Fruit fly (Drosophila melanogaster) Kc167 (cell line): ENCODE data around the gene CG10019.

Experiments
- Myc ChIP-seq: fragments of >200 bp; optimal IDR thresholded peaks from 2 replicates; lab custom pipeline; 2017; ENCODE audit warnings: missing external identifiers
- Sin3A ChIP-seq: fragments of >200 bp; optimal IDR thresholded peaks from 2 replicates; lab custom pipeline; 2018; ENCODE audit warnings: missing external identifiers
- h ChIP-seq: fragments of >200 bp; optimal IDR thresholded peaks from 3 replicates; lab custom pipeline; 2018; ENCODE audit warnings: missing external identifiers
- insv ChIP-seq: fragments of >200 bp; optimal IDR thresholded peaks from 3 replicates; lab custom pipeline; 2018; ENCODE audit warnings: missing external identifiers
- psq ChIP-seq: fragments of >200 bp; optimal IDR thresholded peaks from 2 replicates; lab custom pipeline; 2017; ENCODE audit warnings: missing external identifiers
- ttk ChIP-seq: sonication (Bioruptor generic); optimal IDR thresholded peaks from 2 replicates; lab custom pipeline; 2017; ENCODE audit warnings: missing external identifiers

CG10019 gene

dm6 chr2L:3698992-3699514, 31.2 kb upstream of the CG10019 start, which contains the start of the genes CG10031 and CG42464:
Gene CG10031 (minus strand): TSS chr2L:3699092.
Gene CG42464 (plus strand): TSS chr2L:3699464.
- TF ChIP-seq h (lab: Kevin White, UChicago) (no peak), Myc (lab: Kevin White, UChicago) (no peak), insv (lab: Kevin White, UChicago) (no peak)

DNA sequence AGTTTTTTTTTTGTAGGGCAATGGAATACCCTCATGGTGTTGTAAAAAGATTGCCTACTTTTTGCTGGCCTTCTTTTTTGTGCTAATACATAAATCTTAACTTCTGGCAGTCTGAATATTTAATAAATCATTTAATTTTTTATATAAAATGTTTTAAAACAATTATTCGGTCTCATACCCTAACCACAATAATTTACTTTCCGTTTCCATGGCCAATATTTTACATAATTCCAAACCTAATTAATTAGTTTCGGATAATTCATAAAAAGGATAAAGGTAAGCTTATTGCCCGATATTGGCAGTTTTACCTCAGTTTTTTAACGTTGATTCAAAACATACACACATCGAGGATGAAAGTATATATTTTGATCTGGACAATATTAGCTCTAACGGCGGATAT, 30.4 kb upstream of the CG10019 start, which contains the start of gene CG42465:
Gene CG42465 (plus strand): TSS at position 301 of the 400 bp plus-strand sequence.
- no peak for TF ChIP-seq insv (lab: Kevin White, UChicago)
- TF ChIP-seq psq (lab: Kevin White, UChicago), result no peak
- TF ChIP-seq h (lab: Kevin White, UChicago), result no peak
- TF ChIP-seq ttk (lab: Kevin White, UChicago), result no peak
- TF ChIP-seq Myc (lab: Kevin White, UChicago), result no peak
- no peak for TF ChIP-seq Sin3A (lab: Kevin White, UChicago)

- no peak for TF ChIP-seq insv (lab: Kevin White, UChicago)
- no peak for TF ChIP-seq Sin3A (lab: Kevin White, UChicago)
- no peak for TF ChIP-seq ttk (lab: Kevin White, UChicago)
- no peak for TF ChIP-seq Myc (lab: Kevin White, UChicago)
- TF ChIP-seq h (lab: Kevin White, UChicago), result no peak
- no peak for TF ChIP-seq psq (lab: Kevin White, UChicago)
Observed at dm6 chr2L:3700374-3700773, 29.9 kb upstream of the CG10019 start, which contains the start of gene Sfp24C1. Gene Sfp24C1 (plus strand): TSS chr2L:3700674.

DNA sequence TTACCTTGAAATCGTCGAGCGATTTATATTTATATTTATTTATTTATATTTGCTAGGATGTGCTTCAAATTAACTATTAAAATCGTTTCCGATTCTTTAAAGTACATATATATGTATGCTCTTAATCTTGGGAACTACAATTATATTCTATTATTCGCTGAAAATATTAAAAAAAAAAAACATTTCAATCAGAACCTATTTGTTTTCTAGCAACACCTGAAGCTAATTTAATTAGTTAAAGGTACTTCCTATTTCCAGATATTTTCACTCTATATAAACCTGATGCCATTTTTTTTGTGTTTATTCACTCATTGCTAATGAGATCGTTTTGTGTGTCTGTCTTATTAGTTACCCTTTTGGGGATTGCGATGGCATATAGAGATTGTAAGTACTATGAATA, 29.3 kb upstream of the CG10019 start, which contains the start of gene CG42467:
Gene CG42467 (plus strand): TSS at position 301 of the 400 bp plus-strand sequence.
- no peak for TF ChIP-seq Sin3A (lab: Kevin White, UChicago)
- no peak for TF ChIP-seq insv (lab: Kevin White, UChicago)
- no peak for TF ChIP-seq Myc (lab: Kevin White, UChicago)
- no peak for TF ChIP-seq h (lab: Kevin White, UChicago)
- TF ChIP-seq ttk (lab: Kevin White, UChicago), result no peak
- TF ChIP-seq psq (lab: Kevin White, UChicago), result no peak

dm6 chr2L:3701526-3701925, 28.7 kb upstream of the CG10019 start, which contains the start of gene CG43145:
Gene CG43145 (plus strand): TSS chr2L:3701826.
- no peak for TF ChIP-seq ttk (lab: Kevin White, UChicago)
- TF ChIP-seq Sin3A (lab: Kevin White, UChicago), result no peak
- TF ChIP-seq insv (lab: Kevin White, UChicago), result no peak
- no peak for TF ChIP-seq psq (lab: Kevin White, UChicago)
- no peak for TF ChIP-seq Myc (lab: Kevin White, UChicago)
- no peak for TF ChIP-seq h (lab: Kevin White, UChicago)

dm6 chr2L:3703260-3703659, 27.0 kb upstream of the CG10019 start, which contains the start of gene CG2816:
Gene CG2816 (plus strand): TSS chr2L:3703659.
- TF ChIP-seq insv (lab: Kevin White, UChicago) (no peak), h (lab: Kevin White, UChicago) (no peak), psq (lab: Kevin White, UChicago) (no peak), Myc (lab: Kevin White, UChicago) (no peak), Sin3A (lab: Kevin White, UChicago) (no peak), ttk (lab: Kevin White, UChicago) (no peak)

dm6 chr2L:3705438-3705921, 24.8 kb upstream of the CG10019 start, which contains the start of gene CG31778:
Gene CG31778 (minus strand): TSS chr2L:3705488.
- no peak for TF ChIP-seq insv (lab: Kevin White, UChicago)
- no peak for TF ChIP-seq Myc (lab: Kevin White, UChicago)
- TF ChIP-seq ttk (lab: Kevin White, UChicago), result no peak
- TF ChIP-seq h (lab: Kevin White, UChicago), result no peak
- no peak for TF ChIP-seq psq (lab: Kevin White, UChicago)
- TF ChIP-seq Sin3A (lab: Kevin White, UChicago), result no peak

DNA sequence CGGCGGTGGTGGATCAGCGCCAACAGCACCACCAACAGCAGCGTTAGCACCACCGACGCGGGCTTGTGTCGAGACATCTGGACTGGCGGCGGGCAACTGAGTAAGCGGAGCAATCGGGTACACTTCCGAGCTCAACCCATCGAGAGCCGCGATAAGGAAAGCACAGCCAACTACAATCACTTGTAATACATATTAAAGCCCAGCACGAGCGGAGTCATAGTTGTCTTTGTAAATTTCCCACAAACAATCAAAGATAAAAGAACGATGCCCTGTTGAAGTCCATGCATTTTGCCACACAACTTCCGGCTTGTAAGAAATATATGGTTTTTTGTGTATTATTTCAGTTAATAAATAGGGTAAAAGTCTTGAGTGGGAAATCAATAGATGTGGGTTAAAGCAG, 23.3 kb upstream of the CG10019 start, which contains the start of gene CG31777:
Gene CG31777 (minus strand): TSS at position 101 of the 400 bp plus-strand sequence.
- TF ChIP-seq Myc (lab: Kevin White, UChicago) (no peak), h (lab: Kevin White, UChicago) (no peak), Sin3A (lab: Kevin White, UChicago) (no peak), psq (lab: Kevin White, UChicago) (no peak), ttk (lab: Kevin White, UChicago) (no peak), insv (lab: Kevin White, UChicago) (no peak)

dm6 chr2L:3711665-3712064, 18.6 kb upstream of the CG10019 start, which contains the start of gene cutlet:
Gene cutlet (minus strand): TSS chr2L:3711748.
- TF ChIP-seq ttk (lab: Kevin White, UChicago), result no peak
- TF ChIP-seq Sin3A (lab: Kevin White, UChicago), result no peak
- no peak for TF ChIP-seq psq (lab: Kevin White, UChicago)
- no peak for TF ChIP-seq h (lab: Kevin White, UChicago)
- TF ChIP-seq Myc (lab: Kevin White, UChicago), result no peak
- TF ChIP-seq insv (lab: Kevin White, UChicago), result no peak

dm6 chr2L:3712949-3713416, 17.3 kb upstream of the CG10019 start, which contains the start of the genes CG31955 and CG2818:
Gene CG31955 (minus strand): TSS chr2L:3713105.
Gene CG2818 (plus strand): TSS chr2L:3713360.
- TF ChIP-seq psq (lab: Kevin White, UChicago), result no peak
- no peak for TF ChIP-seq Myc (lab: Kevin White, UChicago)
- TF ChIP-seq Sin3A (lab: Kevin White, UChicago), result no peak
- no peak for TF ChIP-seq h (lab: Kevin White, UChicago)
- TF ChIP-seq insv (lab: Kevin White, UChicago), result no peak
- TF ChIP-seq ttk (lab: Kevin White, UChicago), result no peak
